Fruit fly (Drosophila melanogaster) whole organism, embryonic: ENCODE measurements around the gene CG7906.

ENCODE experiments used
- Asciz ChIP-seq: fragments of 200-800 bp; sonication (Bioruptor generic); optimal IDR thresholded peaks from 2 replicates; lab custom pipeline; 2017; ENCODE audit warnings: missing biosample characterization, mild to moderate bottlenecking, missing genetic modification characterization, missing genetic modification reagents
- Blimp-1 ChIP-seq: fragments of 200-800 bp; sonication (Bioruptor generic); optimal IDR thresholded peaks from 3 replicates; lab custom pipeline; 2018; ENCODE audit warnings: missing biosample characterization, missing genetic modification characterization, mild to moderate bottlenecking, moderate library complexity, missing genetic modification reagents
- Bteb2 ChIP-seq: fragments of 200-800 bp; sonication (Bioruptor generic); optimal IDR thresholded peaks from 2 replicates; lab custom pipeline; 2016; ENCODE audit warnings: missing biosample characterization, missing genetic modification characterization
- CG10543 ChIP-seq: fragments of 200-800 bp; sonication (Bioruptor generic); optimal IDR thresholded peaks from 3 replicates; lab custom pipeline; 2017; ENCODE audit warnings: missing biosample characterization, mild to moderate bottlenecking, missing genetic modification characterization, moderate library complexity
- CG11456 ChIP-seq: fragments of 200-800 bp; sonication (Bioruptor generic); IDR thresholded peaks from 3 replicates; pipeline ENCODE4 v1.3.6; 2022; ENCODE audit warnings: missing biosample characterization, missing genetic modification characterization
- CG11723 ChIP-seq: fragments of 200-800 bp; sonication (Bioruptor generic); optimal IDR thresholded peaks from 2 replicates; lab custom pipeline; 2017; ENCODE audit warnings: missing biosample characterization, mild to moderate bottlenecking, missing genetic modification characterization
- CG12219 ChIP-seq: fragments of 200-800 bp; sonication (Bioruptor generic); optimal IDR thresholded peaks from 3 replicates; lab custom pipeline; 2018; ENCODE audit warnings: missing biosample characterization, mild to moderate bottlenecking, missing genetic modification characterization
- CG12299 ChIP-seq: fragments of 200-800 bp; sonication (Bioruptor generic); optimal IDR thresholded peaks from 2 replicates; lab custom pipeline; 2018; ENCODE audit warnings: missing biosample characterization, mild to moderate bottlenecking, missing genetic modification characterization
- CG13123 ChIP-seq: fragments of 200-800 bp; sonication (Bioruptor generic); optimal IDR thresholded peaks from 2 replicates; lab custom pipeline; 2016; ENCODE audit warnings: missing biosample characterization, missing genetic modification characterization
- CG13296 ChIP-seq: fragments of 200-800 bp; sonication (Bioruptor generic); optimal IDR thresholded peaks from 3 replicates; lab custom pipeline; 2018; ENCODE audit warnings: missing biosample characterization, mild to moderate bottlenecking, missing genetic modification characterization
- CG13424 ChIP-seq: fragments of 200-800 bp; sonication (Bioruptor generic); optimal IDR thresholded peaks from 2 replicates; lab custom pipeline; 2019; ENCODE audit warnings: missing biosample characterization, mild to moderate bottlenecking, missing genetic modification characterization, moderate library complexity
- CG13624 ChIP-seq: fragments of 200-800 bp; sonication (Bioruptor generic); optimal IDR thresholded peaks from 2 replicates; lab custom pipeline; 2016; ENCODE audit warnings: missing biosample characterization, missing genetic modification characterization
- CG13775 ChIP-seq: fragments of 200-800 bp; sonication (Bioruptor generic); optimal IDR thresholded peaks from 3 replicates; lab custom pipeline; 2017; ENCODE audit warnings: missing biosample characterization, mild to moderate bottlenecking, missing genetic modification characterization
- CG1647 ChIP-seq: fragments of 200-800 bp; sonication (Bioruptor generic); optimal IDR thresholded peaks from 3 replicates; lab custom pipeline; 2016; ENCODE audit warnings: missing biosample characterization, missing genetic modification characterization
- CG17359 ChIP-seq: fragments of 200-800 bp; sonication (Bioruptor generic); optimal IDR thresholded peaks from 3 replicates; lab custom pipeline; 2018; ENCODE audit warnings: missing biosample characterization, mild to moderate bottlenecking, missing genetic modification characterization, moderate library complexity
- CG30403 ChIP-seq: fragments of 200-800 bp; sonication (Bioruptor generic); optimal IDR thresholded peaks from 3 replicates; lab custom pipeline; 2016; ENCODE audit warnings: missing biosample characterization, missing genetic modification characterization
- CG3065 ChIP-seq: fragments of 200-800 bp; sonication (Bioruptor generic); optimal IDR thresholded peaks from 2 replicates; lab custom pipeline; 2016; ENCODE audit warnings: missing biosample characterization, missing genetic modification characterization
- CG32532 ChIP-seq: fragments of 200-800 bp; sonication (Bioruptor generic); IDR thresholded peaks from 2 replicates; pipeline ENCODE4 v1.3.6; 2022; ENCODE audit warnings: missing biosample characterization, missing genetic modification characterization
- CG34376 ChIP-seq: fragments of 200-800 bp; sonication (Bioruptor generic); optimal IDR thresholded peaks from 2 replicates; lab custom pipeline; 2018; ENCODE audit warnings: missing biosample characterization, mild to moderate bottlenecking, missing genetic modification characterization
- CG3838 ChIP-seq: fragments of 200-800 bp; sonication (Bioruptor generic); optimal IDR thresholded peaks from 3 replicates; lab custom pipeline; 2016; ENCODE audit warnings: missing biosample characterization, missing genetic modification characterization
- CG4360 ChIP-seq: fragments of 200-800 bp; sonication (Bioruptor generic); IDR thresholded peaks from 2 replicates; pipeline ENCODE4 v1.3.6; 2022; ENCODE audit warnings: missing biosample characterization, missing genetic modification characterization
- CG4730 ChIP-seq: fragments of 200-800 bp; sonication (Bioruptor generic); IDR thresholded peaks from 2 replicates; pipeline ENCODE4 v1.3.6; 2022; ENCODE audit warnings: missing biosample characterization, missing genetic modification characterization
- CG6791 ChIP-seq: fragments of 200-800 bp; sonication (Bioruptor generic); IDR thresholded peaks from 3 replicates; pipeline ENCODE4 v1.3.6; 2022; ENCODE audit warnings: missing biosample characterization, missing genetic modification characterization; ENCODE audit not compliant: partially characterized antibody
- CG6854 ChIP-seq: fragments of 200-800 bp; sonication (Bioruptor generic); optimal IDR thresholded peaks from 3 replicates; lab custom pipeline; 2017; ENCODE audit warnings: missing biosample characterization, mild to moderate bottlenecking, missing genetic modification characterization
- CG8765 ChIP-seq: fragments of 200-800 bp; sonication (Bioruptor generic); IDR thresholded peaks from 2 replicates; pipeline ENCODE4 v1.3.6; 2022; ENCODE audit warnings: missing biosample characterization, missing genetic modification characterization
- CG9932 ChIP-seq: fragments of 200-800 bp; sonication (Bioruptor generic); IDR thresholded peaks from 2 replicates; pipeline ENCODE4 v1.3.6; 2022; ENCODE audit warnings: missing biosample characterization, missing genetic modification characterization
- Chrac-16 ChIP-seq: fragments of 200-800 bp; sonication (Bioruptor generic); optimal IDR thresholded peaks from 3 replicates; lab custom pipeline; 2016; ENCODE audit warnings: missing biosample characterization, missing genetic modification characterization
- Dref ChIP-seq: fragments of 200-800 bp; sonication (Bioruptor generic); IDR thresholded peaks from 2 replicates; pipeline ENCODE4 v1.3.6; 2022; ENCODE audit warnings: missing biosample characterization, missing genetic modification characterization
- Drgx ChIP-seq: fragments of 200-800 bp; sonication (Bioruptor generic); IDR thresholded peaks from 2 replicates; pipeline ENCODE4 v1.3.6; 2022; ENCODE audit warnings: missing biosample characterization, missing genetic modification characterization
- Hsf ChIP-seq: fragments of 200-800 bp; sonication (Bioruptor generic); optimal IDR thresholded peaks from 3 replicates; lab custom pipeline; 2016; ENCODE audit warnings: missing biosample characterization, missing genetic modification characterization
- NC2α ChIP-seq: fragments of 200-800 bp; sonication (Bioruptor generic); optimal IDR thresholded peaks from 2 replicates; lab custom pipeline; 2016; ENCODE audit warnings: missing biosample characterization, missing genetic modification characterization
- Pdp1 ChIP-seq, 2 experiments: fragments of 200-800 bp; sonication (Bioruptor generic); optimal IDR thresholded peaks; 3 replicates each; lab custom pipeline; 2016; ENCODE audit warnings: missing biosample characterization in 2 of 2, missing genetic modification characterization in 2 of 2, mild to moderate bottlenecking in 1 of 2, moderate library complexity in 1 of 2
- al ChIP-seq: fragments of 200-800 bp; sonication (Bioruptor generic); IDR thresholded peaks from 2 replicates; pipeline ENCODE4 v1.3.6; 2022; ENCODE audit warnings: missing biosample characterization, missing genetic modification characterization
- chn ChIP-seq: fragments of 200-800 bp; sonication (Bioruptor generic); optimal IDR thresholded peaks from 2 replicates; lab custom pipeline; 2016; ENCODE audit warnings: missing biosample characterization, missing genetic modification characterization
- croc ChIP-seq: fragments of 200-800 bp; sonication (Bioruptor generic); conservative IDR thresholded peaks from 3 replicates; pipeline ENCODE4 v1.3.6; 2022; ENCODE audit warnings: missing biosample characterization, missing genetic modification characterization
- crp ChIP-seq, 2 experiments: fragments of 200-800 bp; sonication (Bioruptor generic); optimal IDR thresholded peaks; 2 replicates in 1 of 2; 3 replicates in 1 of 2; lab custom pipeline; 2017; ENCODE audit warnings: missing biosample characterization in 2 of 2, missing genetic modification characterization in 2 of 2, mild to moderate bottlenecking in 1 of 2, moderate library complexity in 1 of 2
- da ChIP-seq: fragments of 200-800 bp; sonication (Bioruptor generic); optimal IDR thresholded peaks from 2 replicates; lab custom pipeline; 2016; ENCODE audit warnings: missing biosample characterization, missing genetic modification characterization
- dm ChIP-seq: fragments of 200-800 bp; sonication (Bioruptor generic); optimal IDR thresholded peaks from 3 replicates; lab custom pipeline; 2016; ENCODE audit warnings: missing biosample characterization, missing genetic modification characterization
- fd102C ChIP-seq: fragments of 200-800 bp; sonication (Bioruptor generic); optimal IDR thresholded peaks from 2 replicates; lab custom pipeline; 2018; ENCODE audit warnings: missing biosample characterization, mild to moderate bottlenecking, missing genetic modification characterization, moderate library complexity
- grn ChIP-seq: fragments of 200-800 bp; sonication (Bioruptor generic); optimal IDR thresholded peaks from 3 replicates; lab custom pipeline; 2017; ENCODE audit warnings: missing biosample characterization, missing genetic modification characterization
- ken ChIP-seq: fragments of 200-800 bp; sonication (Bioruptor generic); IDR thresholded peaks from 3 replicates; pipeline ENCODE4 v1.3.6; 2022; ENCODE audit warnings: missing biosample characterization, missing genetic modification characterization
- luna ChIP-seq: fragments of 200-800 bp; sonication (Bioruptor generic); optimal IDR thresholded peaks from 2 replicates; lab custom pipeline; 2016; ENCODE audit warnings: missing biosample characterization, missing genetic modification characterization
- pb ChIP-seq: fragments of 200-800 bp; sonication (Bioruptor generic); optimal IDR thresholded peaks from 3 replicates; lab custom pipeline; 2016; ENCODE audit warnings: missing biosample characterization, missing genetic modification characterization
- sens ChIP-seq: fragments of 200-800 bp; sonication (Bioruptor generic); peaks from one replicate; lab custom pipeline; 2016; ENCODE audit warnings: missing biosample characterization, missing genetic modification characterization
- so ChIP-seq: fragments of 200-800 bp; sonication (Bioruptor generic); IDR thresholded peaks from 3 replicates; pipeline ENCODE4 v1.3.6; 2022; ENCODE audit warnings: missing biosample characterization, missing genetic modification characterization
- sqz ChIP-seq: fragments of 200-800 bp; sonication (Bioruptor generic); optimal IDR thresholded peaks from 3 replicates; lab custom pipeline; 2018; ENCODE audit warnings: missing biosample characterization, mild to moderate bottlenecking, missing genetic modification characterization
- tio ChIP-seq: fragments of 200-800 bp; sonication (Bioruptor generic); optimal IDR thresholded peaks from 2 replicates; lab custom pipeline; 2017; ENCODE audit warnings: missing biosample characterization, missing genetic modification characterization, inconsistent platforms
- toy ChIP-seq: fragments of 200-800 bp; sonication (Bioruptor generic); IDR thresholded peaks from 2 replicates; pipeline ENCODE4 v1.3.6; 2022; ENCODE audit warnings: missing biosample characterization, missing genetic modification characterization
- trh ChIP-seq: fragments of 200-800 bp; sonication (Bioruptor generic); optimal IDR thresholded peaks from 2 replicates; lab custom pipeline; 2016; ENCODE audit warnings: missing biosample characterization, missing genetic modification characterization
- vvl ChIP-seq: fragments of 200-800 bp; sonication (Bioruptor generic); IDR thresholded peaks from 2 replicates; pipeline ENCODE4 v1.3.6; 2022; ENCODE audit warnings: missing biosample characterization, missing genetic modification characterization
- wek ChIP-seq: fragments of 200-800 bp; sonication (Bioruptor generic); optimal IDR thresholded peaks from 3 replicates; lab custom pipeline; 2018; ENCODE audit warnings: missing biosample characterization, mild to moderate bottlenecking, missing genetic modification characterization, moderate library complexity

The CG7906 gene

DNA sequence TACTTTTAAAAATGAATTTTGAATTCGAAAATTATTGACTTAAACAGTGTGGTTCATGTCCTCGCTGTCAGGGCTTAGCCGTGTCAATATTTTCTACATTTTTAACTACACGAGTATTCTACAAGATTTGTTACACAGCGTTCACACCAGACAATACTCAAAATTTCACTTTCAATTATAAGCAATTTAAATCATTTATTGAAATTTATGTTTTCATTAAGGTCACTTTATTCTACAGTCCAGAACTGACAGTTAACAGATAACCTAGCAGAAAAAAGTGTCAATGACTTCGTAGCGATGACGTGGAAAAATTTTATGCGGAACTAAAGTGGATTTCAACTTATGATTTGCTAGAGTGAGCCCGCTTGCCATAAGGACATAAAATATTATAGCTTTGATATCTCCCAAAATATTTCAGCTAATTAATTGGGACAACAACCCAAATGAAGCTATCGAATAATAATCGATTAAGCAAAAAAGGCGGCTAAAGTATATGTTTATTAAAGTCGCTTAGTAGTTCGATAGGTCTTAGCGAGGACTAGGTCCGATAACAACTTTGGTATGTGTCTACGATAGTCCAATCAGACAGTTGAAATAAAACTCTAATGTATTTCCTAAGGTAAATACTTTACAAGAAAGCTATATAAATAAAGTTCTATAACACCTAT, 46.3 kb upstream of the CG7906 start (continued):
- TF ChIP-seq luna (GFP tag; lab: Kevin White, UChicago) (no peak), CG11723 (GFP tag; lab: Kevin White, UChicago) (no peak), Dref (GFP tag; lab: Robert Waterston, UW) (peak; percentile 88), so (GFP tag; lab: Robert Waterston, UW) (peak; percentile 79; the same call in 2 of the 3 replicates), sens (GFP tag; lab: Kevin White, UChicago) (peak; percentile 85), CG6854 (GFP tag; lab: Kevin White, UChicago) (no peak), al (peak; percentile 36; the same call in 1 of the 2 replicates), pb (GFP tag; lab: Kevin White, UChicago) (no peak), CG9932 (GFP tag; lab: Robert Waterston, UW) (peak; percentile 76), crp (GFP tag; optimal IDR thresholded peaks at IDR 0.05; lab: Kevin White, UChicago) (no peak), ken (GFP tag; lab: Robert Waterston, UW) (no peak; the same call in 2 of the 3 replicates), CG3065 (GFP tag; lab: Kevin White, UChicago) (no peak), grn (no peak), CG13296 (peak; percentile 24), CG10543 (no peak), Asciz (GFP tag; lab: Kevin White, UChicago) (no peak), Hsf (GFP tag; lab: Kevin White, UChicago) (peak; percentile 23), CG4360 (GFP tag; lab: Robert Waterston, UW) (no peak), CG34376 (no peak), CG12219 (GFP tag; lab: Kevin White, UChicago) (peak; percentile 37), chn (GFP tag; lab: Kevin White, UChicago) (no peak), Pdp1 (GFP tag; optimal IDR thresholded peaks at IDR 0.05; lab: Kevin White, UChicago) (no peak), CG1647 (GFP tag; lab: Kevin White, UChicago) (no peak), wek (GFP tag; lab: Kevin White, UChicago) (no peak), vvl (GFP tag; lab: Robert Waterston, UW) (peak; percentile 90), Drgx (GFP tag; lab: Robert Waterston, UW) (peak; percentile 50), CG32532 (GFP tag; lab: Robert Waterston, UW) (peak; percentile 87), CG17359 (tag; lab: Kevin White, UChicago) (peak; percentile 40), CG11456 (GFP tag; lab: Robert Waterston, UW) (no peak), tio (GFP tag; lab: Kevin White, UChicago) (no peak), sqz (GFP tag; lab: Kevin White, UChicago) (no peak), CG8765 (GFP tag; lab: Robert Waterston, UW) (peak; percentile 40; the same call in 1 of the 2 replicates), CG6791 (peak; percentile 60), croc (GFP tag; lab: Robert Waterston, UW) (no peak; the same call in 2 of the 3 replicates), Blimp-1 (peak; percentile 95), CG13775 (GFP tag; lab: Kevin White, UChicago) (no peak), fd102C (GFP tag; lab: Kevin White, UChicago) (no peak), NC2α (GFP tag; lab: Kevin White, UChicago) (no peak), CG12299 (tag; lab: Kevin White, UChicago) (no peak), Chrac-16 (GFP tag; lab: Kevin White, UChicago) (no peak), CG13424 (tag; lab: Kevin White, UChicago) (peak; percentile 59), CG4730 (GFP tag; lab: Robert Waterston, UW) (0 out of 2 replicates have a peak, but pooled peaks have one; percentile 34), Bteb2 (GFP tag; lab: Kevin White, UChicago) (no peak), toy (GFP tag; lab: Robert Waterston, UW) (no peak), CG3838 (no peak), CG30403 (GFP tag; lab: Kevin White, UChicago) (no peak), dm (GFP tag; lab: Kevin White, UChicago) (no peak), trh (GFP tag; lab: Kevin White, UChicago) (no peak), CG13123 (GFP tag; lab: Kevin White, UChicago) (no peak), da (GFP tag; lab: Kevin White, UChicago) (no peak), CG13624 (peak; percentile 38)
